Fruit fly (Drosophila melanogaster) whole organism, adult: ENCODE measurements around the gene CG6574.

Experiments
- CG11617 ChIP-seq: fragments of 200-800 bp; sonication (Bioruptor generic); optimal IDR thresholded peaks from 2 replicates; lab custom pipeline; 2017; ENCODE audit warnings: mild to moderate bottlenecking, missing biosample characterization, missing genetic modification reagents, missing genetic modification characterization
- CG12768 ChIP-seq: fragments of 200-800 bp; sonication (Bioruptor generic); optimal IDR thresholded peaks from 2 replicates; lab custom pipeline; 2017; ENCODE audit warnings: missing biosample characterization, missing genetic modification characterization, mild to moderate bottlenecking, moderate library complexity, missing genetic modification reagents
- CG14711 ChIP-seq: fragments of 200-800 bp; sonication (Bioruptor generic); optimal IDR thresholded peaks from 2 replicates; lab custom pipeline; 2018; ENCODE audit warnings: missing biosample characterization, mild to moderate bottlenecking, missing genetic modification characterization, moderate library complexity
- CG1620 ChIP-seq: fragments of 200-800 bp; sonication (Bioruptor generic); optimal IDR thresholded peaks from 2 replicates; lab custom pipeline; 2016; ENCODE audit warnings: missing biosample characterization, missing genetic modification characterization
- CG33017 ChIP-seq: fragments of 200-800 bp; sonication (Bioruptor generic); optimal IDR thresholded peaks from 2 replicates; lab custom pipeline; 2018; ENCODE audit warnings: missing biosample characterization, mild to moderate bottlenecking, missing genetic modification characterization, moderate library complexity
- CG5204 ChIP-seq: fragments of 200-800 bp; sonication (Bioruptor generic); optimal IDR thresholded peaks from 2 replicates; lab custom pipeline; 2016; ENCODE audit warnings: missing biosample characterization, missing genetic modification characterization
- CG7045 ChIP-seq: fragments of 200-800 bp; sonication (Bioruptor generic); optimal IDR thresholded peaks from 2 replicates; lab custom pipeline; 2017; ENCODE audit warnings: missing biosample characterization, mild to moderate bottlenecking, missing genetic modification characterization
- CG7101 ChIP-seq: fragments of 200-800 bp; sonication (Bioruptor generic); optimal IDR thresholded peaks from 2 replicates; lab custom pipeline; 2018; ENCODE audit warnings: missing biosample characterization, mild to moderate bottlenecking, missing genetic modification characterization, moderate library complexity
- Clk ChIP-seq: fragments of 200-800 bp; sonication (Bioruptor generic); optimal IDR thresholded peaks from 2 replicates; lab custom pipeline; 2017; ENCODE audit warnings: missing biosample characterization, missing genetic modification characterization
- Crg-1 ChIP-seq: fragments of 200-800 bp; sonication (Bioruptor generic); optimal IDR thresholded peaks from 2 replicates; lab custom pipeline; 2016; ENCODE audit warnings: missing biosample characterization, missing genetic modification characterization
- Hr96 ChIP-seq: fragments of 200-800 bp; sonication (Bioruptor generic); optimal IDR thresholded peaks from 2 replicates; lab custom pipeline; 2016; ENCODE audit warnings: missing biosample characterization, missing genetic modification characterization
- Mnt ChIP-seq: fragments of 200-800 bp; sonication (Bioruptor generic); optimal IDR thresholded peaks from 2 replicates; lab custom pipeline; 2016; ENCODE audit warnings: missing biosample characterization, mild to moderate bottlenecking, missing genetic modification characterization
- bab1 ChIP-seq: fragments of 200-800 bp; sonication (Bioruptor generic); optimal IDR thresholded peaks from 3 replicates; lab custom pipeline; 2019; ENCODE audit warnings: missing biosample characterization, mild to moderate bottlenecking, missing genetic modification characterization, moderate library complexity
- cic ChIP-seq: fragments of 200-800 bp; sonication (Bioruptor generic); optimal IDR thresholded peaks from 2 replicates; lab custom pipeline; 2017; ENCODE audit warnings: missing biosample characterization, mild to moderate bottlenecking, missing genetic modification characterization, moderate library complexity
- cnc ChIP-seq, 2 experiments: fragments of >200 bp; optimal IDR thresholded peaks; 2 replicates each; lab custom pipeline; 2017
- kay ChIP-seq: fragments of 200-800 bp; sonication (Bioruptor generic); peaks from one replicate; lab custom pipeline; 2016; ENCODE audit warnings: missing biosample characterization, missing genetic modification characterization, borderline replicate concordance
- ovo ChIP-seq: fragments of 200-800 bp; sonication (Bioruptor generic); optimal IDR thresholded peaks from 2 replicates; lab custom pipeline; 2016; ENCODE audit warnings: missing biosample characterization, missing genetic modification characterization
- pad ChIP-seq: fragments of 200-800 bp; sonication (Bioruptor generic); optimal IDR thresholded peaks from 3 replicates; lab custom pipeline; 2017; ENCODE audit warnings: missing biosample characterization, missing genetic modification characterization, mild to moderate bottlenecking, moderate library complexity, missing genetic modification reagents
- tj ChIP-seq: fragments of 200-800 bp; sonication (Bioruptor generic); optimal IDR thresholded peaks from 3 replicates; lab custom pipeline; 2017; ENCODE audit warnings: missing biosample characterization, mild to moderate bottlenecking, missing genetic modification characterization, moderate library complexity
- toe ChIP-seq: fragments of 200-800 bp; sonication (Bioruptor generic); optimal IDR thresholded peaks from 2 replicates; lab custom pipeline; 2016; ENCODE audit warnings: missing biosample characterization, missing genetic modification characterization

The CG6574 gene

DNA sequence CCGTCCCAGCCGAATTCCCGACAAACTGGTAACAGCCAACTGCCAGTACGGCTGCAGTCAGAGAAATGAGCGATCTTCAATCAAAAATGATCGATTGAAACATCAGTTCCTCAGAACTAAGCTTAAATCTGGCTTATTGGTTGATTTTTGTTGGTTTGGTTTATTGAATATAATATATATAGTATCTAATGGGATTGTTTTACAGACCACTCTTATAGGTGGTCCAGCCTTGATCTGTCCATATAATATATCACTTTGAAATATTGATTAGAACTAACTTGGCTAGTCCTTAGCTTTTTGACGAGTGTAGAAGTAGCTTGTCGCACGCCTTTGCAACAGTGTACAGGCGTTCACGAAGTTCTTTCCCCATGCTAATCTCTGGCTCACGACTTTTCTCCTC, 20.4 kb downstream of the CG6574 start:
- TF ChIP-seq bab1 (no peak), CG1620 (GFP tag; lab: Kevin White, UChicago) (no peak), CG5204 (GFP tag; lab: Kevin White, UChicago) (no peak), CG11617 (GFP tag; lab: Kevin White, UChicago) (no peak), CG12768 (no peak), Hr96 (GFP tag; lab: Kevin White, UChicago) (no peak), pad (GFP tag; lab: Kevin White, UChicago) (no peak), Clk (no peak), CG7045 (GFP tag; lab: Kevin White, UChicago) (no peak), tj (GFP tag; lab: Kevin White, UChicago) (no peak), cic (GFP tag; lab: Kevin White, UChicago) (no peak), Mnt (GFP tag; lab: Kevin White, UChicago) (no peak), CG14711 (tag; lab: Kevin White, UChicago) (no peak), CG33017 (no peak), ovo (GFP tag; lab: Kevin White, UChicago) (no peak), kay (GFP tag; lab: Kevin White, UChicago) (no peak), CG7101 (tag; lab: Kevin White, UChicago) (no peak), toe (GFP tag; lab: Kevin White, UChicago) (no peak)

DNA sequence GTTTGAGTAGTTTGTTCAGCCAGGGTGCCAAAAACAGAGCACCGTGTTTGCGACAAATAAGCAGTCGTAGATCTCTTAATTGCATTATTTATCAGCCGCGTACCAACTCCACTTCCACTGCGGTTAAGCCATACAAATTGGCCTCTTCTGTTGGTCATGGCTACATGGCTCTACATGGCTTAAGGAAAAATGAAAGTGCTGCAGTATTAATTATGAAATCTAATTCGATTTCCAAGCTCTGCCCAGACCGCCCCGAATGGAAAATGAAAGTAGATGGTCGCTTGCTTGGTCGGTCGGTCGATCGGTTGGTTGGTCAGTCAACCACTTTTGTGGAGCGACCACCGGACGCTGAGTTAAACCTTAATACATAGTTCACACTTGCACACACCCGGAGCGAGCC, 25.9 kb downstream of the CG6574 start:
- TF ChIP-seq toe (GFP tag; lab: Kevin White, UChicago): no peak
- no peak for TF ChIP-seq CG5204 (GFP tag; lab: Kevin White, UChicago)
- TF ChIP-seq cnc (optimal IDR thresholded peaks at IDR 0.05; lab: Kevin White, UChicago): no peak
- TF ChIP-seq Mnt (GFP tag; lab: Kevin White, UChicago): no peak
- TF ChIP-seq CG7101 (tag; lab: Kevin White, UChicago): no peak
- TF ChIP-seq kay (GFP tag; lab: Kevin White, UChicago): no peak
- no peak for TF ChIP-seq CG33017
- TF ChIP-seq bab1: no peak

DNA sequence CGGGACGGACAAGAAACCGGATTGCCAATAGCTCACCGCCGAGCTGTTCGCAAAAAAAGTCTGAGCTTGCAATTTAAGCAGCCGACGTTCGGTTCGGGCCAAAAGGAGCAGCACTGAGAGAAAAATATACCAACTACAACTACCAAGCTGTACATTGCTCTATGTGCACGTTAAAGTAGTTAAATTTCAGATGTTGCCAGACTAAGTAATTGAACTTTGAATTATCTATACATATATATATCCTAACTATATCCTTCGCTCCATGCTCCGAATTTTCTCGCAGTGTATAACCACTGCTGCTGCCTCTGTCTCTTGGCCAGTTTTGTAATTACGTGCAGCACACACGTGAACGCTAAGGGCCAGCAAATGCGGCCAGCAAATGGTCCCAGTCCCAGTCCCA, 27.9 kb downstream of the CG6574 start:
- TF ChIP-seq cic (GFP tag; lab: Kevin White, UChicago): no peak
- TF ChIP-seq toe (GFP tag; lab: Kevin White, UChicago): no peak
- TF ChIP-seq CG33017: no peak
- no peak for TF ChIP-seq pad (GFP tag; lab: Kevin White, UChicago)
- TF ChIP-seq CG1620 (GFP tag; lab: Kevin White, UChicago): no peak
- no peak for TF ChIP-seq tj (GFP tag; lab: Kevin White, UChicago)
- TF ChIP-seq CG5204 (GFP tag; lab: Kevin White, UChicago): no peak
- no peak for TF ChIP-seq Clk
- TF ChIP-seq kay (GFP tag; lab: Kevin White, UChicago): no peak

DNA sequence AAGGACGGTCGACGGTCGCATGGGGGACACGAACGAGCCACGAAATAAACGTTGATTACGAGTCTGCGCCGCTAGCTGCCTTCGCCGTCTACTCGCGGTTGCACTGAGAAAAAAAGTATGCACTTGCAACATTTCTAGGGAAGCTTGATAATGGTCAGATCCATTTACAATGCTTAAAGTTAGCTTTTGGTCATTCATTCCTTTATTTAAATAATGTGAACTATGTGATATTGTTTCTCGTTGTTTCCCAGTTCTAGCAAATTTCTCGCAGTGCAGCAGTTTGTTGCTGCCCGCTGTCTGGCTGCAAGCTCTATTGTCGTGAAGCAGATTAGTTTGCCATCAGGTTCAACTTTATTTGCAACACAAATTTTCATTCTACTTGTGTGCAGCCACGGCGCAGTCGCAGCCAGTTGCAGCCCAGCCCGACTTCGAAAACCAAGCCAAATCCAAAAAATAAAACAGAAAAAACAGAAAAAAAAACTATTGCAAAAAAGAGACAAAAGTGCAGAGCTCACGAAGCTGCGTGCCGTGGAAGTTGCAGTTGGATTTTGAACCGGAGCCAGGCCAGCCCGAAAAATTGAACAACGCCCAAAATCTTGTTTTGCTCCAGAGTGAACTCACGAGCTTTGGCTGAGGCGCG, 30.1 kb downstream of the CG6574 start:
- TF ChIP-seq Clk (no peak), CG1620 (GFP tag; lab: Kevin White, UChicago) (no peak), toe (GFP tag; lab: Kevin White, UChicago) (no peak), CG33017 (no peak), CG7101 (tag; lab: Kevin White, UChicago) (no peak), pad (GFP tag; lab: Kevin White, UChicago) (no peak), tj (GFP tag; lab: Kevin White, UChicago) (no peak), cic (GFP tag; lab: Kevin White, UChicago) (no peak), Mnt (GFP tag; lab: Kevin White, UChicago) (no peak), CG12768 (no peak), Crg-1 (no peak), Hr96 (GFP tag; lab: Kevin White, UChicago) (no peak), CG7045 (GFP tag; lab: Kevin White, UChicago) (no peak)

DNA sequence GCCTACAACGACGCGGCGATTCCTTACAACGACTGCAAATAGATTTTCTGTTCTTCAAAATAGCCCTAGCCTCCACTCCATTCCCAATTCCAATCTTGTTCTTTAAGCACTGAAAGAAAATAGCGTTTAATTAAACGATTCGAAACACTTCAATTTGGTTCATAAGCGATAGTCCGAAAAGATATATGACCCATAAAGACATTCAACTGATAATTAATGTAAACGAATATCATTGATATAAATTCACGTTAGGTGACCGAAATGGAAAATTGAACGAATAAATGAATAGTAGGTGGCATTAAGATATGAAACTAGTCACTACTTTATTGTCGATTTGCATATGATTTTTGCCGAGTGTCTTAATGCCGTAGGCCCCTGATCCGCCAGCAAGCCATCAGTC, 33.0 kb downstream of the CG6574 start:
- TF ChIP-seq Mnt (GFP tag; lab: Kevin White, UChicago) (no peak), CG11617 (GFP tag; lab: Kevin White, UChicago) (no peak)

DNA sequence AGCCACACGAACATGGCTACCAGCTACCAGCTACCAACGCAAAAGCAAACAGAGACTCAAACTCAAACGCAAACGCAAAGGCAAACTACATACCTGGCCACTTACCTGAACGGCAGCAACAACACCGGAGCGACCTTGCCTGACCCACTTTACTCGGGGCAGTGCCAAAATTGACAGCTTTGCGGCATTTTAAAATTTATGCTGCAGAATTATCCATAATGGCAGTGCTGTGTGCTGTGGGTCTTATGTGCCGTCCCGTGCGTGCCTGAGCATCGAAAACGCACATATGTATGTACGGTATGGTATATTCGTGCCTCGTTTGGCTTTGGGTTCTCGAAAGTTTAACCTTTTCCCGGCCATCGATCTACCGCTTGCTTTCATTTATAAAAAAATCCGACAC, 34.1 kb downstream of the CG6574 start:
- TF ChIP-seq CG5204 (GFP tag; lab: Kevin White, UChicago) (no peak), kay (GFP tag; lab: Kevin White, UChicago) (no peak), Crg-1 (no peak), CG14711 (tag; lab: Kevin White, UChicago) (no peak), cnc (optimal IDR thresholded peaks at IDR 0.05; lab: Kevin White, UChicago) (no peak), ovo (GFP tag; lab: Kevin White, UChicago) (no peak), tj (GFP tag; lab: Kevin White, UChicago) (no peak), Hr96 (GFP tag; lab: Kevin White, UChicago) (no peak), CG12768 (no peak)
